Worm (Caenorhabditis elegans) whole organism, young adult: Measurements from ENCODE around the gene F46C3.6.

ENCODE experiments used
- B0019.2 ChIP-seq: fragments of 200-800 bp; sonication (Bioruptor generic); conservative IDR thresholded peaks from 2 replicates; pipeline ENCODE4 v1.3.6; 2022; ENCODE audit warnings: missing genetic modification reagents, missing genetic modification characterization, missing compliant biosample characterization
- B0336.3 ChIP-seq: fragments of 200-800 bp; sonication (Bioruptor generic); IDR thresholded peaks from 2 replicates; pipeline ENCODE4 v1.3.6; 2022; ENCODE audit warnings: missing genetic modification characterization, missing compliant biosample characterization
- C17E4.6 ChIP-seq: fragments of 200-800 bp; sonication (Bioruptor generic); IDR thresholded peaks from 2 replicates; pipeline ENCODE4 v1.3.6; 2022; ENCODE audit warnings: missing genetic modification reagents, missing genetic modification characterization, missing compliant biosample characterization
- F23B12.7 ChIP-seq: sonication (generic microtip); optimal IDR thresholded peaks from 2 replicates; lab custom pipeline; 2017; ENCODE audit warnings: missing genetic modification characterization, mild to moderate bottlenecking, missing compliant biosample characterization, antibody characterized with exemption, moderate library complexity; ENCODE audit not compliant: insufficient read depth
- F33H1.4 ChIP-seq: fragments of 200-800 bp; sonication (Bioruptor generic); IDR thresholded peaks from 2 replicates; pipeline ENCODE4 v1.3.6; 2022; ENCODE audit warnings: missing genetic modification reagents, missing genetic modification characterization, missing compliant biosample characterization
- F49E8.2 ChIP-seq: sonication (generic microtip); optimal IDR thresholded peaks from 3 replicates; lab custom pipeline; 2017; ENCODE audit warnings: missing genetic modification characterization, mild to moderate bottlenecking, missing compliant biosample characterization, antibody characterized with exemption, moderate library complexity; ENCODE audit not compliant: insufficient read depth
- F55B11.4 ChIP-seq: sonication (generic microtip); optimal IDR thresholded peaks from 2 replicates; lab custom pipeline; 2016; ENCODE audit warnings: missing compliant biosample characterization, missing genetic modification characterization, borderline replicate concordance; ENCODE audit not compliant: insufficient read depth
- F57A8.1 ChIP-seq: fragments of 200-800 bp; sonication (Bioruptor generic); optimal IDR thresholded peaks from 2 replicates; lab custom pipeline; 2018; ENCODE audit warnings: mild to moderate bottlenecking, missing genetic modification characterization, moderate library complexity, missing compliant biosample characterization
- F57C9.4 ChIP-seq: sonication (generic microtip); optimal IDR thresholded peaks from 2 replicates; lab custom pipeline; 2017; ENCODE audit warnings: mild to moderate bottlenecking, missing genetic modification characterization, missing compliant biosample characterization
- T07F8.4 ChIP-seq: sonication (generic microtip); optimal IDR thresholded peaks from 2 replicates; lab custom pipeline; 2016; ENCODE audit warnings: mild to moderate bottlenecking, missing genetic modification characterization, moderate library complexity, missing compliant biosample characterization
- T26A5.8 ChIP-seq: sonication (generic microtip); optimal IDR thresholded peaks from 2 replicates; lab custom pipeline; 2016; ENCODE audit warnings: missing genetic modification characterization, missing compliant biosample characterization
- Y53F4B.3 ChIP-seq: fragments of 200-800 bp; sonication (Bioruptor generic); IDR thresholded peaks from 2 replicates; pipeline ENCODE4 v1.3.6; 2022; ENCODE audit warnings: missing genetic modification reagents, missing genetic modification characterization, missing compliant biosample characterization
- Y95B8A.8 ChIP-seq: fragments of 200-800 bp; sonication (Bioruptor generic); IDR thresholded peaks from 2 replicates; pipeline ENCODE4 v1.3.6; 2022; ENCODE audit warnings: missing genetic modification reagents, missing genetic modification characterization, missing compliant biosample characterization
- ama-1 ChIP-seq, 3 experiments: fragments of 150-350 bp in 1 of 3; sonication (generic microtip) in 2 of 3; optimal IDR thresholded peaks; 2 replicates each; lab custom pipeline; 2014 to 2018; ENCODE audit warnings: missing biosample characterization in 2 of 3, missing genetic modification characterization in 2 of 3, missing genetic modification reagents in 2 of 3
- attf-5 ChIP-seq: fragments of 200-800 bp; sonication (Bioruptor generic); optimal IDR thresholded peaks from 2 replicates; lab custom pipeline; 2018; ENCODE audit warnings: mild to moderate bottlenecking, missing genetic modification characterization, missing compliant biosample characterization
- cebp-2 ChIP-seq: fragments of 200-800 bp; sonication (Bioruptor generic); IDR thresholded peaks from 2 replicates; pipeline ENCODE4 v1.3.6; 2022; ENCODE audit warnings: missing genetic modification characterization, missing compliant biosample characterization
- ceh-100 ChIP-seq: fragments of 200-800 bp; sonication (Bioruptor generic); IDR thresholded peaks from 2 replicates; pipeline ENCODE4 v1.3.6; 2022; ENCODE audit warnings: missing genetic modification reagents, missing genetic modification characterization, missing compliant biosample characterization
- ceh-40 ChIP-seq: fragments of 200-800 bp; sonication (Bioruptor generic); IDR thresholded peaks from 2 replicates; pipeline ENCODE4 v1.3.6; 2022; ENCODE audit warnings: missing genetic modification characterization, missing compliant biosample characterization
- dpl-1 ChIP-seq: fragments of 150-350 bp; optimal IDR thresholded peaks from 2 replicates; lab custom pipeline; 2014; ENCODE audit warnings: missing biosample characterization, missing genetic modification reagents, missing genetic modification characterization
- efl-1 ChIP-seq: fragments of 150-350 bp; optimal IDR thresholded peaks from 2 replicates; lab custom pipeline; 2014; ENCODE audit warnings: missing biosample characterization, missing genetic modification reagents, missing genetic modification characterization
- egl-44 ChIP-seq: fragments of 200-800 bp; sonication (Bioruptor generic); IDR thresholded peaks from 2 replicates; pipeline ENCODE4 v1.3.6; 2022; ENCODE audit warnings: missing genetic modification reagents, missing genetic modification characterization, missing compliant biosample characterization
- egrh-3 ChIP-seq: fragments of 200-800 bp; sonication (Bioruptor generic); IDR thresholded peaks from 2 replicates; pipeline ENCODE4 v1.3.6; 2022; ENCODE audit warnings: missing genetic modification reagents, missing genetic modification characterization, missing compliant biosample characterization
- ekl-4 ChIP-seq: fragments of 200-800 bp; sonication (Bioruptor generic); IDR thresholded peaks from 2 replicates; pipeline ENCODE4 v1.3.6; 2022; ENCODE audit warnings: missing genetic modification reagents, missing genetic modification characterization, missing compliant biosample characterization
- ets-4 ChIP-seq: fragments of 200-800 bp; sonication (Bioruptor generic); optimal IDR thresholded peaks from 2 replicates; lab custom pipeline; 2018; ENCODE audit warnings: mild to moderate bottlenecking, missing genetic modification characterization, missing compliant biosample characterization
- gei-17 ChIP-seq: fragments of 200-800 bp; sonication (Bioruptor generic); optimal IDR thresholded peaks from 2 replicates; lab custom pipeline; 2018; ENCODE audit warnings: mild to moderate bottlenecking, missing genetic modification characterization, missing compliant biosample characterization
- him-1 ChIP-seq: sonication (generic microtip); optimal IDR thresholded peaks from 2 replicates; lab custom pipeline; 2016; ENCODE audit warnings: missing genotype, missing genetic modification reagents, missing genetic modification characterization, missing compliant biosample characterization
- hmg-1.2 ChIP-seq: fragments of 200-800 bp; sonication (Bioruptor generic); IDR thresholded peaks from 2 replicates; pipeline ENCODE4 v1.3.6; 2022; ENCODE audit warnings: missing genetic modification reagents, missing genetic modification characterization, missing compliant biosample characterization
- hmg-20 ChIP-seq: fragments of 200-800 bp; sonication (Bioruptor generic); IDR thresholded peaks from 2 replicates; pipeline ENCODE4 v1.3.6; 2022; ENCODE audit warnings: missing genetic modification reagents, missing genetic modification characterization, missing compliant biosample characterization
- hrde-1 ChIP-seq: sonication (generic microtip); optimal IDR thresholded peaks from 2 replicates; lab custom pipeline; 2016; ENCODE audit warnings: missing genetic modification characterization, mild to moderate bottlenecking, missing compliant biosample characterization, moderate library complexity, missing genotype, missing genetic modification reagents, borderline replicate concordance
- let-526 ChIP-seq: fragments of 200-800 bp; sonication (Bioruptor generic); IDR thresholded peaks from 2 replicates; pipeline ENCODE4 v1.3.6; 2022; ENCODE audit warnings: missing genetic modification reagents, missing genetic modification characterization, missing compliant biosample characterization
- lin-40 ChIP-seq: sonication (generic microtip); optimal IDR thresholded peaks from 2 replicates; lab custom pipeline; 2016; ENCODE audit warnings: missing genetic modification characterization, mild to moderate bottlenecking, missing compliant biosample characterization, missing genotype, missing genetic modification reagents
- madf-10 ChIP-seq: sonication (generic microtip); optimal IDR thresholded peaks from 2 replicates; lab custom pipeline; 2016; ENCODE audit warnings: mild to moderate bottlenecking, missing genetic modification characterization, missing compliant biosample characterization
- madf-6 ChIP-seq: fragments of 200-800 bp; sonication (Bioruptor generic); IDR thresholded peaks from 2 replicates; pipeline ENCODE4 v1.3.6; 2022; ENCODE audit warnings: missing genetic modification reagents, missing genetic modification characterization, missing compliant biosample characterization
- mcd-1 ChIP-seq: fragments of 200-800 bp; sonication (Bioruptor generic); IDR thresholded peaks from 2 replicates; pipeline ENCODE4 v1.3.6; 2022; ENCODE audit warnings: missing genetic modification reagents, missing genetic modification characterization, missing compliant biosample characterization
- nfya-1 ChIP-seq: sonication (generic microtip); optimal IDR thresholded peaks from 2 replicates; lab custom pipeline; 2017; ENCODE audit warnings: antibody characterized with exemption, missing compliant biosample characterization, missing genetic modification characterization, borderline replicate concordance; ENCODE audit not compliant: insufficient read depth
- nhr-120 ChIP-seq: fragments of 200-800 bp; sonication (Bioruptor generic); IDR thresholded peaks from 2 replicates; pipeline ENCODE4 v1.3.6; 2022; ENCODE audit warnings: missing genetic modification characterization, missing compliant biosample characterization
- nhr-27 ChIP-seq: fragments of 200-800 bp; sonication (Bioruptor generic); optimal IDR thresholded peaks from 2 replicates; lab custom pipeline; 2018; ENCODE audit warnings: mild to moderate bottlenecking, missing genetic modification characterization, moderate library complexity, missing compliant biosample characterization
- nhr-80 ChIP-seq: sonication (generic microtip); optimal IDR thresholded peaks from 2 replicates; lab custom pipeline; 2016; ENCODE audit warnings: missing genetic modification characterization, missing compliant biosample characterization
- sdz-38 ChIP-seq: sonication (generic microtip); optimal IDR thresholded peaks from 2 replicates; lab custom pipeline; 2016; ENCODE audit warnings: missing genotype, missing genetic modification characterization, missing compliant biosample characterization
- snpc-1.3 ChIP-seq: sonication (generic microtip); optimal IDR thresholded peaks from 2 replicates; lab custom pipeline; 2017; ENCODE audit warnings: missing genetic modification characterization, mild to moderate bottlenecking, missing compliant biosample characterization, antibody characterized with exemption, moderate library complexity, missing genotype, missing genetic modification reagents; ENCODE audit not compliant: insufficient read depth
- snpc-3.4 ChIP-seq: sonication (generic microtip); optimal IDR thresholded peaks from 2 replicates; lab custom pipeline; 2017; ENCODE audit warnings: missing genetic modification characterization, mild to moderate bottlenecking, missing compliant biosample characterization, antibody characterized with exemption, moderate library complexity, missing genotype, missing genetic modification reagents
- snpc-4 ChIP-seq, 5 experiments: fragments of 150-350 bp in 1 of 5; sonication (generic microtip) in 4 of 5; optimal IDR thresholded peaks; 2 replicates each; lab custom pipeline; 2014 to 2018; ENCODE audit warnings: missing genetic modification characterization in 5 of 5, missing biosample characterization in 3 of 5, antibody characterized with exemption in 2 of 5, mild to moderate bottlenecking in 2 of 5, missing compliant biosample characterization in 2 of 5, missing genotype in 2 of 5, moderate library complexity in 2 of 5, missing genetic modification reagents in 1 of 5
- tbx-9 ChIP-seq: sonication (generic microtip); optimal IDR thresholded peaks from 2 replicates; lab custom pipeline; 2016; ENCODE audit warnings: borderline replicate concordance, missing genetic modification characterization, inconsistent platforms, missing compliant biosample characterization
- unc-62 ChIP-seq: fragments of 150-350 bp; optimal IDR thresholded peaks from 2 replicates; lab custom pipeline; 2014; ENCODE audit warnings: missing biosample characterization, missing genetic modification reagents, missing genetic modification characterization
- zim-3 ChIP-seq: sonication (generic microtip); optimal IDR thresholded peaks from 2 replicates; lab custom pipeline; 2017; ENCODE audit warnings: mild to moderate bottlenecking, missing genetic modification characterization, moderate library complexity, missing compliant biosample characterization
- ztf-18 ChIP-seq: sonication (generic microtip); optimal IDR thresholded peaks from 2 replicates; lab custom pipeline; 2016; ENCODE audit warnings: missing genotype, mild to moderate bottlenecking, missing genetic modification characterization, missing compliant biosample characterization

Gene F46C3.6

ce11 chrX:11467320-11467732, 47.5 kb upstream of the F46C3.6 start (continued):
- TF ChIP-seq Y95B8A.8 (GFP tag; lab: Robert Waterston, UW) (no peak), mcd-1 (peak; percentile 12; the same call in 1 of the 2 replicates), him-1 (no peak), sdz-38 (tag; lab: Kevin White, UChicago) (no peak), madf-10 (tag; lab: Kevin White, UChicago) (peak; percentile 25), ama-1 (optimal IDR thresholded peaks at IDR 0.05; lab: Kevin White, UChicago) (no peak), ama-1 (GFP tag; optimal IDR thresholded peaks at IDR 0.05; lab: Kevin White, UChicago) (no peak), nhr-27 (tag; lab: Kevin White, UChicago) (no peak), F57C9.4 (tag; lab: Kevin White, UChicago) (no peak), B0336.3 (peak; percentile 55; the same call in 1 of the 2 replicates), nhr-120 (no peak), hrde-1 (tag; lab: Kevin White, UChicago) (no peak), F55B11.4 (no peak), nfya-1 (tag; lab: Kevin White, UChicago) (no peak), snpc-3.4 (tag; lab: Kevin White, UChicago) (no peak), gei-17 (GFP tag; lab: Kevin White, UChicago) (peak; percentile 6), F57A8.1 (no peak), T26A5.8 (no peak), lin-40 (tag; lab: Kevin White, UChicago) (peak; percentile 28), egrh-3 (GFP tag; lab: Robert Waterston, UW) (no peak), F33H1.4 (GFP tag; lab: Robert Waterston, UW) (no peak), cebp-2 (GFP tag; lab: Robert Waterston, UW) (no peak), T07F8.4 (no peak), zim-3 (tag; lab: Kevin White, UChicago) (peak; percentile 51), C17E4.6 (GFP tag; lab: Robert Waterston, UW) (no peak), ceh-100 (GFP tag; lab: Robert Waterston, UW) (no peak), F49E8.2 (tag; lab: Kevin White, UChicago) (no peak), tbx-9 (tag; lab: Kevin White, UChicago) (no peak), B0019.2 (no peak), efl-1 (GFP tag; lab: Kevin White, UChicago) (no peak), madf-6 (GFP tag; lab: Robert Waterston, UW) (no peak), hmg-1.2 (peak; percentile 22; the same call in 1 of the 2 replicates), nhr-80 (peak; percentile 77), F23B12.7 (no peak), ekl-4 (GFP tag; lab: Robert Waterston, UW) (no peak), ets-4 (no peak), egl-44 (GFP tag; lab: Robert Waterston, UW) (no peak), hmg-20 (GFP tag; lab: Robert Waterston, UW) (no peak), unc-62 (GFP tag; lab: Kevin White, UChicago) (no peak), snpc-1.3 (tag; lab: Kevin White, UChicago) (no peak), attf-5 (GFP tag; lab: Kevin White, UChicago) (peak; percentile 59), snpc-4 (GFP tag; optimal IDR thresholded peaks at IDR 0.05; lab: Kevin White, UChicago) (no peak), snpc-4 (tag; optimal IDR thresholded peaks at IDR 0.05; lab: Kevin White, UChicago) (peak in 1 of 4 experiments; percentile 22), Y53F4B.3 (no peak), let-526 (GFP tag; lab: Robert Waterston, UW) (no peak), dpl-1 (GFP tag; lab: Kevin White, UChicago) (no peak), ceh-40 (GFP tag; lab: Robert Waterston, UW) (no peak), ztf-18 (peak; percentile 9)
